Worm (Caenorhabditis elegans) whole organism, late embryonic: ENCODE results near the gene helq-1.

Source experiments
- T23F11.4 ChIP-seq: fragments of 200-800 bp; sonication (Bioruptor generic); optimal IDR thresholded peaks from 2 replicates; lab custom pipeline; 2018; ENCODE audit warnings: mild to moderate bottlenecking, missing genetic modification characterization, missing compliant biosample characterization
- hlh-15 ChIP-seq: sonication (generic microtip); optimal IDR thresholded peaks from 2 replicates; lab custom pipeline; 2016; ENCODE audit warnings: missing genetic modification characterization, missing compliant biosample characterization
- lin-11 ChIP-seq: fragments of 200-800 bp; sonication (Bioruptor generic); optimal IDR thresholded peaks from 2 replicates; lab custom pipeline; 2018; ENCODE audit warnings: mild to moderate bottlenecking, missing genetic modification characterization, missing compliant biosample characterization
- nfya-1 ChIP-seq: sonication (generic microtip); optimal IDR thresholded peaks from 2 replicates; lab custom pipeline; 2017; ENCODE audit warnings: missing genetic modification characterization, mild to moderate bottlenecking, missing compliant biosample characterization, antibody characterized with exemption, moderate library complexity
- npax-4 ChIP-seq: sonication (generic microtip); optimal IDR thresholded peaks from 2 replicates; lab custom pipeline; 2016; ENCODE audit warnings: missing genetic modification characterization, missing compliant biosample characterization

ce11 chrIII:609549-609948 lies 22.6 kb upstream of the helq-1 start, which contains the start of gene best-17:
- TF ChIP-seq nfya-1 (tag; lab: Kevin White, UChicago) (no peak), T23F11.4 (GFP tag; lab: Kevin White, UChicago) (no peak), lin-11 (tag; lab: Kevin White, UChicago) (no peak), npax-4 (tag; lab: Kevin White, UChicago) (no peak), hlh-15 (tag; lab: Kevin White, UChicago) (no peak)
